Fruit fly (Drosophila melanogaster) whole organism, prepupa: Measurements from ENCODE around the gene CG9641.
A peak's percentile ranks its signal among the peaks of the same experiment; 100 is the strongest.

Experiments
- Blimp-1 ChIP-seq: fragments of 200-800 bp; sonication (Bioruptor generic); optimal IDR thresholded peaks from 3 replicates; lab custom pipeline; 2017; ENCODE audit warnings: missing biosample characterization, missing genetic modification characterization, mild to moderate bottlenecking, moderate library complexity, missing genetic modification reagents
- CG10631 ChIP-seq: fragments of 200-800 bp; sonication (Bioruptor generic); optimal IDR thresholded peaks from 2 replicates; lab custom pipeline; 2016; ENCODE audit warnings: missing biosample characterization, missing genetic modification characterization
- CG10669 ChIP-seq: fragments of 200-800 bp; sonication (Bioruptor generic); optimal IDR thresholded peaks from 3 replicates; lab custom pipeline; 2018; ENCODE audit warnings: missing biosample characterization, mild to moderate bottlenecking, missing genetic modification characterization, moderate library complexity
- CG11294 ChIP-seq: fragments of 200-800 bp; sonication (Bioruptor generic); IDR thresholded peaks from 2 replicates; pipeline ENCODE4 v1.3.6; 2022; ENCODE audit warnings: missing biosample characterization, missing genetic modification characterization
- CG11902 ChIP-seq: fragments of 200-800 bp; sonication (Bioruptor generic); optimal IDR thresholded peaks from 3 replicates; lab custom pipeline; 2016; ENCODE audit warnings: missing biosample characterization, missing genetic modification characterization
- CG15336 ChIP-seq: fragments of 200-800 bp; sonication (Bioruptor generic); IDR thresholded peaks from 2 replicates; pipeline ENCODE4 v1.3.6; 2022; ENCODE audit warnings: missing biosample characterization, missing genetic modification characterization
- CG1621 ChIP-seq: fragments of 200-800 bp; sonication (Bioruptor generic); optimal IDR thresholded peaks from 3 replicates; lab custom pipeline; 2018; ENCODE audit warnings: missing biosample characterization, mild to moderate bottlenecking, missing genetic modification characterization
- CG16779 ChIP-seq: fragments of 200-800 bp; sonication (Bioruptor generic); optimal IDR thresholded peaks from 3 replicates; lab custom pipeline; 2017; ENCODE audit warnings: missing biosample characterization, mild to moderate bottlenecking, missing genetic modification characterization
- CG32006 ChIP-seq: fragments of 200-800 bp; sonication (Bioruptor generic); optimal IDR thresholded peaks from 3 replicates; lab custom pipeline; 2017; ENCODE audit warnings: missing biosample characterization, mild to moderate bottlenecking, missing genetic modification characterization
- CG34406 ChIP-seq: fragments of 200-800 bp; sonication (Bioruptor generic); optimal IDR thresholded peaks from 3 replicates; lab custom pipeline; 2016; ENCODE audit warnings: missing biosample characterization, missing genetic modification characterization
- CG3919 ChIP-seq: fragments of 200-800 bp; sonication (Bioruptor generic); optimal IDR thresholded peaks from 3 replicates; lab custom pipeline; 2016; ENCODE audit warnings: missing biosample characterization, missing genetic modification characterization
- CG4318 ChIP-seq: fragments of 200-800 bp; sonication (Bioruptor generic); optimal IDR thresholded peaks from 3 replicates; lab custom pipeline; 2017; ENCODE audit warnings: missing biosample characterization, mild to moderate bottlenecking, missing genetic modification characterization
- CG6163 ChIP-seq: fragments of 200-800 bp; sonication (Bioruptor generic); IDR thresholded peaks from 3 replicates; pipeline ENCODE4 v1.3.6; 2022; ENCODE audit warnings: missing biosample characterization, missing genetic modification characterization
- CG6276 ChIP-seq: fragments of 200-800 bp; sonication (Bioruptor generic); optimal IDR thresholded peaks from 2 replicates; lab custom pipeline; 2017; ENCODE audit warnings: missing biosample characterization, mild to moderate bottlenecking, missing genetic modification characterization
- CG6792 ChIP-seq: fragments of 200-800 bp; sonication (Bioruptor generic); optimal IDR thresholded peaks from 3 replicates; lab custom pipeline; 2016; ENCODE audit warnings: missing biosample characterization, missing genetic modification characterization
- CG6854 ChIP-seq: fragments of 200-800 bp; sonication (Bioruptor generic); optimal IDR thresholded peaks from 2 replicates; lab custom pipeline; 2017; ENCODE audit warnings: missing biosample characterization, mild to moderate bottlenecking, missing genetic modification characterization
- CG8119 ChIP-seq: fragments of 200-800 bp; sonication (Bioruptor generic); IDR thresholded peaks from 3 replicates; pipeline ENCODE4 v1.3.6; 2022; ENCODE audit warnings: missing biosample characterization, missing genetic modification characterization
- CG8632 ChIP-seq: fragments of 200-800 bp; sonication (Bioruptor generic); optimal IDR thresholded peaks from 3 replicates; lab custom pipeline; 2016; ENCODE audit warnings: missing biosample characterization, missing genetic modification characterization
- CG9139 ChIP-seq: fragments of 200-800 bp; sonication (Bioruptor generic); optimal IDR thresholded peaks from 3 replicates; lab custom pipeline; 2017; ENCODE audit warnings: missing biosample characterization, mild to moderate bottlenecking, missing genetic modification characterization
- Eip75B ChIP-seq: fragments of 200-800 bp; sonication (Bioruptor generic); optimal IDR thresholded peaks from 3 replicates; lab custom pipeline; 2016; ENCODE audit warnings: missing biosample characterization, missing genetic modification characterization
- Eip78C ChIP-seq: fragments of 200-800 bp; sonication (Bioruptor generic); peaks from one replicate; lab custom pipeline; 2016; ENCODE audit warnings: missing biosample characterization, missing genetic modification characterization
- Eip93F ChIP-seq: fragments of 200-800 bp; sonication (Bioruptor generic); optimal IDR thresholded peaks from 2 replicates; lab custom pipeline; 2016; ENCODE audit warnings: missing biosample characterization, mild to moderate bottlenecking, missing genetic modification characterization
- Ets21C ChIP-seq: fragments of 200-800 bp; sonication (Bioruptor generic); optimal IDR thresholded peaks from 3 replicates; lab custom pipeline; 2016; ENCODE audit warnings: missing biosample characterization, missing genetic modification characterization
- Ets96B ChIP-seq: fragments of 200-800 bp; optimal IDR thresholded peaks from 2 replicates; lab custom pipeline; 2019; ENCODE audit warnings: missing biosample characterization, mild to moderate bottlenecking, missing genetic modification characterization, moderate library complexity
- Gug ChIP-seq: fragments of 200-800 bp; sonication (Bioruptor generic); IDR thresholded peaks from 2 replicates; pipeline ENCODE4 v1.3.6; 2022; ENCODE audit warnings: missing biosample characterization, missing genetic modification characterization
- Hr4 ChIP-seq: fragments of 200-800 bp; sonication (Bioruptor generic); optimal IDR thresholded peaks from 3 replicates; lab custom pipeline; 2016; ENCODE audit warnings: missing biosample characterization, missing genetic modification characterization
- Lpt ChIP-seq: fragments of 200-800 bp; sonication (Bioruptor generic); optimal IDR thresholded peaks from 3 replicates; lab custom pipeline; 2016; ENCODE audit warnings: missing biosample characterization, missing genetic modification characterization
- Met ChIP-seq: fragments of 200-800 bp; sonication (Bioruptor generic); optimal IDR thresholded peaks from 3 replicates; lab custom pipeline; 2016; ENCODE audit warnings: missing biosample characterization, missing genetic modification characterization
- Sox14 ChIP-seq: fragments of 200-800 bp; sonication (Bioruptor generic); optimal IDR thresholded peaks from 3 replicates; lab custom pipeline; 2016; ENCODE audit warnings: missing biosample characterization, missing genetic modification characterization
- Sox15 ChIP-seq: fragments of 200-800 bp; sonication (Bioruptor generic); optimal IDR thresholded peaks from 3 replicates; lab custom pipeline; 2016; ENCODE audit warnings: missing biosample characterization, missing genetic modification characterization
- achi ChIP-seq: fragments of 200-800 bp; sonication (Bioruptor generic); optimal IDR thresholded peaks from 3 replicates; lab custom pipeline; 2016; ENCODE audit warnings: missing biosample characterization, missing genetic modification characterization
- acj6 ChIP-seq: fragments of 200-800 bp; sonication (Bioruptor generic); optimal IDR thresholded peaks from 3 replicates; lab custom pipeline; 2016; ENCODE audit warnings: missing biosample characterization, missing genetic modification characterization
- cyc ChIP-seq: fragments of 200-800 bp; sonication (Bioruptor generic); optimal IDR thresholded peaks from 3 replicates; lab custom pipeline; 2016; ENCODE audit warnings: missing biosample characterization, missing genetic modification characterization
- dac ChIP-seq: fragments of 200-800 bp; sonication (Bioruptor generic); optimal IDR thresholded peaks from 2 replicates; lab custom pipeline; 2017; ENCODE audit warnings: missing biosample characterization, mild to moderate bottlenecking, missing genetic modification characterization
- dsx ChIP-seq: fragments of 200-800 bp; optimal IDR thresholded peaks from 3 replicates; lab custom pipeline; 2019; ENCODE audit warnings: missing biosample characterization, mild to moderate bottlenecking, missing genetic modification characterization, moderate library complexity; ENCODE audit not compliant: poor library complexity, severe bottlenecking
- eg ChIP-seq: fragments of 200-800 bp; sonication (Bioruptor generic); IDR thresholded peaks from 3 replicates; pipeline ENCODE4 v1.3.6; 2022; ENCODE audit warnings: missing biosample characterization, missing genetic modification characterization
- esn ChIP-seq: fragments of 200-800 bp; sonication (Bioruptor generic); optimal IDR thresholded peaks from 2 replicates; lab custom pipeline; 2016; ENCODE audit warnings: missing biosample characterization, mild to moderate bottlenecking, missing genetic modification characterization, moderate library complexity
- fd85E ChIP-seq: fragments of 200-800 bp; sonication (Bioruptor generic); optimal IDR thresholded peaks from 3 replicates; lab custom pipeline; 2016; ENCODE audit warnings: missing biosample characterization, missing genetic modification characterization
- lz ChIP-seq: fragments of 200-800 bp; sonication (Bioruptor generic); optimal IDR thresholded peaks from 3 replicates; lab custom pipeline; 2016; ENCODE audit warnings: missing biosample characterization, missing genetic modification characterization
- net ChIP-seq: fragments of 200-800 bp; sonication (Bioruptor generic); optimal IDR thresholded peaks from 3 replicates; lab custom pipeline; 2016; ENCODE audit warnings: missing biosample characterization, missing genetic modification characterization
- pdm3 ChIP-seq: fragments of 200-800 bp; sonication (Bioruptor generic); optimal IDR thresholded peaks from 3 replicates; lab custom pipeline; 2016; ENCODE audit warnings: missing biosample characterization, missing genetic modification characterization
- salr ChIP-seq, 2 experiments: fragments of 200-800 bp; sonication (Bioruptor generic); optimal IDR thresholded peaks; 3 replicates each; lab custom pipeline; 2016 to 2018; ENCODE audit warnings: missing biosample characterization in 2 of 2, missing genetic modification characterization in 2 of 2, mild to moderate bottlenecking in 1 of 2
- spab ChIP-seq: fragments of 200-800 bp; sonication (Bioruptor generic); optimal IDR thresholded peaks from 2 replicates; lab custom pipeline; 2017; ENCODE audit warnings: missing biosample characterization, mild to moderate bottlenecking, missing genetic modification characterization, missing genetic modification reagents
- ss ChIP-seq, 2 experiments: fragments of 200-800 bp; sonication (Bioruptor generic); optimal IDR thresholded peaks; 2 replicates in 1 of 2; 3 replicates in 1 of 2; lab custom pipeline; 2017 to 2018; ENCODE audit warnings: mild to moderate bottlenecking in 2 of 2, missing biosample characterization in 2 of 2, missing genetic modification characterization in 2 of 2, moderate library complexity in 1 of 2
- svp ChIP-seq: fragments of 200-800 bp; sonication (Bioruptor generic); peaks from one replicate; lab custom pipeline; 2016; ENCODE audit warnings: missing biosample characterization, missing genetic modification characterization
- topi ChIP-seq: fragments of 200-800 bp; sonication (Bioruptor generic); optimal IDR thresholded peaks from 3 replicates; lab custom pipeline; 2016; ENCODE audit warnings: missing biosample characterization, missing genetic modification characterization
- vri ChIP-seq: fragments of 200-800 bp; sonication (Bioruptor generic); optimal IDR thresholded peaks from 3 replicates; lab custom pipeline; 2016; ENCODE audit warnings: missing biosample characterization, mild to moderate bottlenecking, missing genetic modification characterization

CG9641 gene

dm6 chr2L:3006194-3006593 lies 29.5 kb upstream of the CG9641 start:
- TF ChIP-seq pdm3 (GFP tag; lab: Kevin White, UChicago) = no peak
- no peak for TF ChIP-seq ss (GFP tag; optimal IDR thresholded peaks at IDR 0.05; lab: Kevin White, UChicago)
- no peak for TF ChIP-seq CG9139
- TF ChIP-seq CG6276 (GFP tag; lab: Kevin White, UChicago) = no peak
- TF ChIP-seq CG6792 = no peak
- TF ChIP-seq CG3919 = no peak
- TF ChIP-seq, all 60 proteins: peak for 0

dm6 chr2L:3005483-3005882 lies 28.8 kb upstream of the CG9641 start:
- no peak for TF ChIP-seq vri (GFP tag; lab: Kevin White, UChicago)
- no peak for TF ChIP-seq dac
- TF ChIP-seq CG4318 (GFP tag; lab: Kevin White, UChicago) = no peak
- no peak for TF ChIP-seq CG6792
- no peak for TF ChIP-seq Met (GFP tag; lab: Kevin White, UChicago)
- TF ChIP-seq CG3919 = no peak
- TF ChIP-seq Ets21C (GFP tag; lab: Kevin White, UChicago) = no peak
- no peak for TF ChIP-seq CG6854 (GFP tag; lab: Kevin White, UChicago)
- TF ChIP-seq svp (GFP tag; lab: Kevin White, UChicago) = no peak

- TF ChIP-seq acj6 (GFP tag; lab: Kevin White, UChicago) = peak; percentile 40
- peak; percentile 48 for TF ChIP-seq Ets96B (tag; lab: Kevin White, UChicago)
- TF ChIP-seq CG11902 (GFP tag; lab: Kevin White, UChicago) = peak; percentile 11
- TF ChIP-seq CG10669 = peak; percentile 22
- TF ChIP-seq CG10631 (GFP tag; lab: Kevin White, UChicago) = peak; percentile 52
- TF ChIP-seq ss (GFP tag; optimal IDR thresholded peaks at IDR 0.05; lab: Kevin White, UChicago) = peak; percentile 27 to 38
- TF ChIP-seq esn (GFP tag; lab: Kevin White, UChicago) = peak; percentile 76
- TF ChIP-seq lz = peak; percentile 28
- no peak for TF ChIP-seq Blimp-1 (GFP tag; lab: Kevin White, UChicago)
- TF ChIP-seq spab (GFP tag; lab: Kevin White, UChicago) = peak; percentile 17
- TF ChIP-seq CG8119 = no peak
- no peak for TF ChIP-seq eg (GFP tag; lab: Robert Waterston, UW)
- TF ChIP-seq CG32006 (GFP tag; lab: Kevin White, UChicago) = peak; percentile 3
- TF ChIP-seq Eip93F (GFP tag; lab: Kevin White, UChicago) = no peak
- peak; percentile 65 for TF ChIP-seq CG3919
- TF ChIP-seq pdm3 (GFP tag; lab: Kevin White, UChicago) = peak; percentile 23
- peak; percentile 49 for TF ChIP-seq cyc (GFP tag; lab: Kevin White, UChicago)
- peak; percentile 58 for TF ChIP-seq CG34406 (GFP tag; lab: Kevin White, UChicago)
- no peak for TF ChIP-seq CG11294 (GFP tag; lab: Robert Waterston, UW)
- TF ChIP-seq CG15336 = no peak
- peak; percentile 2 for TF ChIP-seq Sox15
- no peak for TF ChIP-seq Lpt
- peak; percentile 59 for TF ChIP-seq Met (GFP tag; lab: Kevin White, UChicago)
- TF ChIP-seq CG16779 (tag; lab: Kevin White, UChicago) = no peak
- TF ChIP-seq Hr4 (GFP tag; lab: Kevin White, UChicago) = no peak
- peak; percentile 16 for TF ChIP-seq Ets21C (GFP tag; lab: Kevin White, UChicago)
- peak; percentile 83 for TF ChIP-seq Eip78C
- peak; percentile 7 for TF ChIP-seq vri (GFP tag; lab: Kevin White, UChicago)
- peak; percentile 22 for TF ChIP-seq CG6854 (GFP tag; lab: Kevin White, UChicago)
- TF ChIP-seq CG9139 = peak; percentile 25
- no peak for TF ChIP-seq Gug (GFP tag; lab: Robert Waterston, UW)
- TF ChIP-seq Sox14 (GFP tag; lab: Kevin White, UChicago) = peak; percentile 19
- TF ChIP-seq net (GFP tag; lab: Kevin White, UChicago) = peak; percentile 27
- TF ChIP-seq CG8632 (GFP tag; lab: Kevin White, UChicago) = no peak
- TF ChIP-seq CG6163 (GFP tag; lab: Robert Waterston, UW) = peak; percentile 66
- TF ChIP-seq fd85E = no peak
- peak; percentile 15 for TF ChIP-seq CG1621 (tag; lab: Kevin White, UChicago)
- no peak for TF ChIP-seq CG6276 (GFP tag; lab: Kevin White, UChicago)
- TF ChIP-seq Eip75B = peak; percentile 63
- peak in 1 of 2 experiments; percentile 31 for TF ChIP-seq salr (GFP tag; optimal IDR thresholded peaks at IDR 0.05; lab: Kevin White, UChicago)
- peak; percentile 53 for TF ChIP-seq CG6792
- TF ChIP-seq achi (GFP tag; lab: Kevin White, UChicago) = peak; percentile 19
- TF ChIP-seq dac = no peak
- peak; percentile 41 for TF ChIP-seq dsx (GFP tag; lab: Kevin White, UChicago)
- TF ChIP-seq topi (GFP tag; lab: Kevin White, UChicago) = peak; percentile 29
Observed at dm6 chr2L:3004601-3005000, 27.9 kb upstream of the CG9641 start.
